Worm (Caenorhabditis elegans): ENCODE measurements around the gene K04D7.6.

ce11 chrIV:10176252-10176730, 29.8 kb downstream of the K04D7.6 start, which contains the start of gene rack-1:
- TF ChIP-seq ceh-13 (GFP tag; optimal IDR thresholded peaks at IDR 0.05) (no peak), ama-1 (optimal IDR thresholded peaks at IDR 0.05) (no peak), scrt-1 (GFP tag; IDR thresholded peaks at IDR 0.05) (no peak), hmbx-1 (tag; optimal IDR thresholded peaks at IDR 0.05) (no peak), flt-1 (GFP tag; IDR thresholded peaks at IDR 0.05) (no peak), aly-1 (tag; optimal IDR thresholded peaks at IDR 0.05) (no peak), ets-7 (tag; optimal IDR thresholded peaks at IDR 0.05) (no peak), ceh-36 (tag; optimal IDR thresholded peaks at IDR 0.05) (no peak)
